Worm (Caenorhabditis elegans): ENCODE data around the gene srj-42.

- no peak for TF ChIP-seq bed-3 (GFP tag; optimal IDR thresholded peaks at IDR 0.05)
- no peak for TF ChIP-seq lin-13 (tag; optimal IDR thresholded peaks at IDR 0.05)
- TF ChIP-seq unc-39 (tag; optimal IDR thresholded peaks at IDR 0.05): no peak
- TF ChIP-seq nhr-28 (tag; optimal IDR thresholded peaks at IDR 0.05): no peak
- no peak for TF ChIP-seq ztf-11 (tag; optimal IDR thresholded peaks at IDR 0.05)
- no peak for TF ChIP-seq ces-1 (GFP tag; optimal IDR thresholded peaks at IDR 0.05)
Measured at ce11 chrIV:15283617-15284016, 31.6 kb upstream of the srj-42 start.
